Fruit fly (Drosophila melanogaster): Measurements from ENCODE around the gene epsilonCOP.

epsilonCOP gene

dm6 chr2L:6465497-6465896, 23.4 kb upstream of the epsilonCOP start, which contains the start of gene Rchy1 (continued):
- peak; percentile 14 for TF ChIP-seq CG18619 (GFP tag; optimal IDR thresholded peaks at IDR 0.05)
- TF ChIP-seq TFAM (GFP tag; optimal IDR thresholded peaks at IDR 0.05) = no peak
- TF ChIP-seq Dek (tag; optimal IDR thresholded peaks at IDR 0.05) = no peak
- no peak for TF ChIP-seq vfl (GFP tag; optimal IDR thresholded peaks at IDR 0.05)
- TF ChIP-seq B-H1 (GFP tag; IDR thresholded peaks at IDR 0.05) = no peak; the same call in 2 of the 3 replicates
- TF ChIP-seq Deaf1 (tag; optimal IDR thresholded peaks at IDR 0.05) = peak; percentile 79
- TF ChIP-seq CTCF (GFP tag; optimal IDR thresholded peaks at IDR 0.05) = peak; percentile 36
- no peak for TF ChIP-seq tll (GFP tag; optimal IDR thresholded peaks at IDR 0.05)
- TF ChIP-seq CG9797 (GFP tag; optimal IDR thresholded peaks at IDR 0.05) = no peak
- no peak for TF ChIP-seq Stat92E (GFP tag; optimal IDR thresholded peaks at IDR 0.05)
- TF ChIP-seq pan (optimal IDR thresholded peaks at IDR 0.05) = no peak
- peak in 1 of 2 experiments; percentile 27 for TF ChIP-seq pan (GFP tag; optimal IDR thresholded peaks at IDR 0.05 in 1 of 2, IDR thresholded peaks at IDR 0.05 in 1 of 2)
- peak; percentile 14; the same call in 1 of the 2 replicates for TF ChIP-seq Adf1 (GFP tag; IDR thresholded peaks at IDR 0.05)
- TF ChIP-seq Dad (GFP tag; optimal IDR thresholded peaks at IDR 0.05) = no peak
- no peak for TF ChIP-seq CG11093 (GFP tag; IDR thresholded peaks at IDR 0.05)
- TF ChIP-seq CG10267 (tag; optimal IDR thresholded peaks at IDR 0.05) = no peak
- TF ChIP-seq Dfd (GFP tag; optimal IDR thresholded peaks at IDR 0.05) = no peak
- TF ChIP-seq Doc2 (GFP tag; IDR thresholded peaks at IDR 0.05) = no peak
- TF ChIP-seq CG32772 (GFP tag; IDR thresholded peaks at IDR 0.05) = no peak
- TF ChIP-seq fd3F (GFP tag; optimal IDR thresholded peaks at IDR 0.05) = no peak
- TF ChIP-seq bbx (GFP tag; IDR thresholded peaks at IDR 0.05; ENCODE audit: partially characterized antibody) = peak; percentile 36; the same call in 1 of the 2 replicates
- TF ChIP-seq CG6791 (GFP tag; IDR thresholded peaks at IDR 0.05; ENCODE audit: partially characterized antibody) = no peak
- no peak for TF ChIP-seq Hr51 (GFP tag; optimal IDR thresholded peaks at IDR 0.05)
- no peak for TF ChIP-seq Sox102F (GFP tag; optimal IDR thresholded peaks at IDR 0.05)
- peak; percentile 17; the same call in 1 of the 2 replicates for TF ChIP-seq Xrp1 (GFP tag; IDR thresholded peaks at IDR 0.05)
- TF ChIP-seq CG7271 (tag; optimal IDR thresholded peaks at IDR 0.05) = no peak
- TF ChIP-seq BtbVII (GFP tag; optimal IDR thresholded peaks at IDR 0.05) = no peak
- no peak for TF ChIP-seq az2 (GFP tag; optimal IDR thresholded peaks at IDR 0.05)
- no peak for TF ChIP-seq CG10321 (GFP tag; IDR thresholded peaks at IDR 0.05)
- TF ChIP-seq lbe (GFP tag; optimal IDR thresholded peaks at IDR 0.05) = no peak
- no peak for TF ChIP-seq en (GFP tag; optimal IDR thresholded peaks at IDR 0.05)
- no peak for TF ChIP-seq slp2 (GFP tag; optimal IDR thresholded peaks at IDR 0.05)
- TF ChIP-seq CkIIα-i1 (GFP tag; IDR thresholded peaks at IDR 0.05) = no peak
- TF ChIP-seq CG16863 (GFP tag; optimal IDR thresholded peaks at IDR 0.05) = no peak
- TF ChIP-seq Hr3 (GFP tag; optimal IDR thresholded peaks at IDR 0.05) = no peak
- peak; percentile 54 for TF ChIP-seq gro (GFP tag; optimal IDR thresholded peaks at IDR 0.05)
- TF ChIP-seq CG12155 (GFP tag; optimal IDR thresholded peaks at IDR 0.05) = no peak
- no peak for TF ChIP-seq sim (GFP tag; IDR thresholded peaks at IDR 0.05)
- no peak for TF ChIP-seq ind (GFP tag; optimal IDR thresholded peaks at IDR 0.05)

dm6 chr2L:6467509-6467908, 21.4 kb upstream of the epsilonCOP start, which contains the start of gene HemK1:
Gene HemK1 (minus strand): TSS chr2L:6467698.
- TF ChIP-seq CG11723 (GFP tag; optimal IDR thresholded peaks at IDR 0.05) (no peak), MBD-R2 (GFP tag; IDR thresholded peaks at IDR 0.05) (peak; percentile 86), insv (GFP tag; optimal IDR thresholded peaks at IDR 0.05) (no peak), unc-4 (GFP tag; IDR thresholded peaks at IDR 0.05; ENCODE audit: partially characterized antibody) (peak; percentile 59), CG34376 (GFP tag; optimal IDR thresholded peaks at IDR 0.05) (peak; percentile 40), CG17612 (GFP tag; IDR thresholded peaks at IDR 0.05) (no peak), CG4730 (GFP tag; IDR thresholded peaks at IDR 0.05) (no peak), dimm (GFP tag; IDR thresholded peaks at IDR 0.05) (no peak), CG34224 (GFP tag; IDR thresholded peaks at IDR 0.05; ENCODE audit: partially characterized antibody) (0 out of 3 replicates have a peak, but pooled peaks have one; percentile 38), tup (GFP tag; optimal IDR thresholded peaks at IDR 0.05) (no peak), phol (tag; optimal IDR thresholded peaks at IDR 0.05) (peak; percentile 23), CG8924 (tag; optimal IDR thresholded peaks at IDR 0.05) (peak; percentile 3), CG14710 (tag; optimal IDR thresholded peaks at IDR 0.05) (peak; percentile 72), CG12299 (tag; optimal IDR thresholded peaks at IDR 0.05) (no peak), ara (GFP tag; IDR thresholded peaks at IDR 0.05) (no peak)

Measured in whole organism, embryonic.